Fruit fly (Drosophila melanogaster) whole organism, embryonic: ENCODE data around the gene RhoGAPp190.
A peak's percentile ranks its signal among the peaks of the same experiment; 100 is the strongest.

Source experiments
- Antp ChIP-seq: fragments of 200-800 bp; sonication (Bioruptor generic); optimal IDR thresholded peaks from 3 replicates; lab custom pipeline; 2016; ENCODE audit warnings: missing biosample characterization, missing genetic modification characterization
- Bgb ChIP-seq: fragments of 200-800 bp; sonication (Bioruptor generic); IDR thresholded peaks from 2 replicates; pipeline ENCODE4 v1.3.6; 2022; ENCODE audit warnings: missing biosample characterization, missing genetic modification characterization; ENCODE audit not compliant: partially characterized antibody
- CG10462 ChIP-seq: fragments of 200-800 bp; sonication (Bioruptor generic); optimal IDR thresholded peaks from 2 replicates; lab custom pipeline; 2016; ENCODE audit warnings: missing biosample characterization, missing genetic modification characterization
- CG10959 ChIP-seq: fragments of 200-800 bp; sonication (Bioruptor generic); IDR thresholded peaks from 2 replicates; pipeline ENCODE4 v1.3.6; 2022; ENCODE audit warnings: missing biosample characterization, missing genetic modification characterization
- CG11085 ChIP-seq: fragments of 200-800 bp; sonication (Bioruptor generic); IDR thresholded peaks from 2 replicates; pipeline ENCODE4 v1.3.6; 2022; ENCODE audit warnings: missing biosample characterization, missing genetic modification characterization
- CG11247 ChIP-seq: fragments of 200-800 bp; sonication (Bioruptor generic); IDR thresholded peaks from 2 replicates; pipeline ENCODE4 v1.3.6; 2022; ENCODE audit warnings: missing biosample characterization, missing genetic modification characterization
- CG11723 ChIP-seq: fragments of 200-800 bp; sonication (Bioruptor generic); optimal IDR thresholded peaks from 2 replicates; lab custom pipeline; 2017; ENCODE audit warnings: missing biosample characterization, mild to moderate bottlenecking, missing genetic modification characterization
- CG14014 ChIP-seq: fragments of 200-800 bp; sonication (Bioruptor generic); IDR thresholded peaks from 2 replicates; pipeline ENCODE4 v1.3.6; 2022; ENCODE audit warnings: missing biosample characterization, missing genetic modification characterization
- CG15601 ChIP-seq: fragments of 200-800 bp; sonication (Bioruptor generic); optimal IDR thresholded peaks from 3 replicates; lab custom pipeline; 2019; ENCODE audit warnings: missing biosample characterization, mild to moderate bottlenecking, missing genetic modification characterization, moderate library complexity
- CG1603 ChIP-seq: fragments of 200-800 bp; sonication (Bioruptor generic); optimal IDR thresholded peaks from 2 replicates; lab custom pipeline; 2019; ENCODE audit warnings: missing biosample characterization, mild to moderate bottlenecking, missing genetic modification characterization, moderate library complexity
- CG1647 ChIP-seq: fragments of 200-800 bp; sonication (Bioruptor generic); optimal IDR thresholded peaks from 3 replicates; lab custom pipeline; 2016; ENCODE audit warnings: missing biosample characterization, missing genetic modification characterization
- CG16813 ChIP-seq: fragments of 200-800 bp; sonication (Bioruptor generic); IDR thresholded peaks from 3 replicates; pipeline ENCODE4 v1.3.6; 2022; ENCODE audit warnings: missing biosample characterization, missing genetic modification characterization; ENCODE audit not compliant: partially characterized antibody
- CG18619 ChIP-seq: fragments of 200-800 bp; sonication (Bioruptor generic); optimal IDR thresholded peaks from 3 replicates; lab custom pipeline; 2017; ENCODE audit warnings: missing biosample characterization, mild to moderate bottlenecking, missing genetic modification characterization
- CG2678 ChIP-seq: fragments of 200-800 bp; sonication (Bioruptor generic); optimal IDR thresholded peaks from 3 replicates; lab custom pipeline; 2019; ENCODE audit warnings: missing biosample characterization, mild to moderate bottlenecking, missing genetic modification characterization, moderate library complexity
- CG32767 ChIP-seq: fragments of 200-800 bp; sonication (Bioruptor generic); IDR thresholded peaks from 2 replicates; pipeline ENCODE4 v1.3.6; 2022; ENCODE audit warnings: missing biosample characterization, missing genetic modification characterization
- CG33557 ChIP-seq: fragments of 200-800 bp; sonication (Bioruptor generic); optimal IDR thresholded peaks from 2 replicates; lab custom pipeline; 2019; ENCODE audit warnings: missing biosample characterization, mild to moderate bottlenecking, missing genetic modification characterization, moderate library complexity
- CG34376 ChIP-seq: fragments of 200-800 bp; sonication (Bioruptor generic); optimal IDR thresholded peaks from 2 replicates; lab custom pipeline; 2018; ENCODE audit warnings: missing biosample characterization, mild to moderate bottlenecking, missing genetic modification characterization
- CG6654 ChIP-seq: fragments of 200-800 bp; sonication (Bioruptor generic); optimal IDR thresholded peaks from 2 replicates; lab custom pipeline; 2017; ENCODE audit warnings: missing biosample characterization, mild to moderate bottlenecking, missing genetic modification characterization
- CG6683 ChIP-seq: fragments of 200-800 bp; sonication (Bioruptor generic); optimal IDR thresholded peaks from 2 replicates; lab custom pipeline; 2017; ENCODE audit warnings: missing biosample characterization, mild to moderate bottlenecking, missing genetic modification characterization, missing genetic modification reagents
- CG7357 ChIP-seq: fragments of 200-800 bp; sonication (Bioruptor generic); IDR thresholded peaks from 3 replicates; pipeline ENCODE4 v1.3.6; 2022; ENCODE audit warnings: missing biosample characterization, missing genetic modification characterization
- CG9437 ChIP-seq: fragments of 200-800 bp; sonication (Bioruptor generic); optimal IDR thresholded peaks from 2 replicates; lab custom pipeline; 2018; ENCODE audit warnings: missing biosample characterization, mild to moderate bottlenecking, missing genetic modification characterization
- Camta ChIP-seq: fragments of 200-800 bp; sonication (Bioruptor generic); optimal IDR thresholded peaks from 2 replicates; lab custom pipeline; 2016; ENCODE audit warnings: missing biosample characterization, missing genetic modification characterization
- Fer3 ChIP-seq: fragments of 200-800 bp; sonication (Bioruptor generic); optimal IDR thresholded peaks from 2 replicates; lab custom pipeline; 2018; ENCODE audit warnings: missing biosample characterization, mild to moderate bottlenecking, missing genetic modification characterization, moderate library complexity
- Hmx ChIP-seq: fragments of 200-800 bp; sonication (Bioruptor generic); optimal IDR thresholded peaks from 2 replicates; lab custom pipeline; 2016; ENCODE audit warnings: missing biosample characterization, missing genetic modification characterization
- Nf-YC ChIP-seq: fragments of 200-800 bp; optimal IDR thresholded peaks from 3 replicates; lab custom pipeline; 2019; ENCODE audit warnings: missing biosample characterization, mild to moderate bottlenecking, missing genetic modification characterization, moderate library complexity
- Oaz ChIP-seq: fragments of 200-800 bp; sonication (Bioruptor generic); IDR thresholded peaks from 2 replicates; pipeline ENCODE4 v1.3.6; 2022; ENCODE audit warnings: missing biosample characterization, missing genetic modification characterization
- Poxn ChIP-seq: fragments of 200-800 bp; sonication (Bioruptor generic); IDR thresholded peaks from 2 replicates; pipeline ENCODE4 v1.3.6; 2022; ENCODE audit warnings: missing biosample characterization, missing genetic modification characterization
- TFAM ChIP-seq: fragments of 200-800 bp; sonication (Bioruptor generic); optimal IDR thresholded peaks from 2 replicates; lab custom pipeline; 2017; ENCODE audit warnings: missing biosample characterization, missing genetic modification characterization, inconsistent platforms
- ara ChIP-seq: fragments of 200-800 bp; sonication (Bioruptor generic); IDR thresholded peaks from 2 replicates; pipeline ENCODE4 v1.3.6; 2022; ENCODE audit warnings: missing biosample characterization, missing genetic modification characterization
- bcd ChIP-seq: fragments of 200-800 bp; sonication (Bioruptor generic); optimal IDR thresholded peaks from 2 replicates; lab custom pipeline; 2017; ENCODE audit warnings: missing biosample characterization, mild to moderate bottlenecking, missing genetic modification characterization
- br ChIP-seq: fragments of >200 bp; optimal IDR thresholded peaks from 2 replicates; lab custom pipeline; 2017
- dati ChIP-seq: fragments of 200-800 bp; sonication (Bioruptor generic); IDR thresholded peaks from 2 replicates; pipeline ENCODE4 v1.3.6; 2022; ENCODE audit warnings: missing biosample characterization, missing genetic modification characterization
- dm ChIP-seq: fragments of 200-800 bp; sonication (Bioruptor generic); optimal IDR thresholded peaks from 3 replicates; lab custom pipeline; 2016; ENCODE audit warnings: missing biosample characterization, missing genetic modification characterization
- grau ChIP-seq: fragments of 200-800 bp; optimal IDR thresholded peaks from 3 replicates; lab custom pipeline; 2019; ENCODE audit warnings: missing biosample characterization, mild to moderate bottlenecking, missing genetic modification characterization, moderate library complexity
- grn ChIP-seq: fragments of 200-800 bp; sonication (Bioruptor generic); optimal IDR thresholded peaks from 3 replicates; lab custom pipeline; 2017; ENCODE audit warnings: missing biosample characterization, missing genetic modification characterization
- gt ChIP-seq: fragments of 200-800 bp; sonication (Bioruptor generic); IDR thresholded peaks from 2 replicates; pipeline ENCODE4 v1.3.6; 2022; ENCODE audit warnings: missing biosample characterization, missing genetic modification characterization
- knrl ChIP-seq: fragments of 200-800 bp; sonication (Bioruptor generic); IDR thresholded peaks from 3 replicates; pipeline ENCODE4 v1.3.6; 2022; ENCODE audit warnings: missing biosample characterization, missing genetic modification characterization; ENCODE audit not compliant: partially characterized antibody
- nom ChIP-seq: fragments of 200-800 bp; sonication (Bioruptor generic); optimal IDR thresholded peaks from 2 replicates; lab custom pipeline; 2017; ENCODE audit warnings: missing biosample characterization, missing genetic modification characterization, mild to moderate bottlenecking, moderate library complexity, missing genetic modification reagents
- onecut ChIP-seq: fragments of 200-800 bp; sonication (Bioruptor generic); IDR thresholded peaks from 2 replicates; pipeline ENCODE4 v1.3.6; 2022; ENCODE audit warnings: missing biosample characterization, missing genetic modification characterization
- pan ChIP-seq, 4 experiments: fragments of >200 bp in 3 of 4; fragments of 200-800 bp in 1 of 4; sonication (Bioruptor generic) in 1 of 4; optimal IDR thresholded peaks in 3 of 4; IDR thresholded peaks in 1 of 4; 2 replicates each; pipeline versions ENCODE4 v1.3.6 to Lab custom; 2017 to 2022; ENCODE audit warnings: missing biosample characterization in 2 of 4, missing genetic modification characterization in 2 of 4, mixed read lengths in 1 of 4
- pho ChIP-seq: fragments of 200-800 bp; sonication (Bioruptor generic); optimal IDR thresholded peaks from 2 replicates; lab custom pipeline; 2016; ENCODE audit warnings: missing biosample characterization, missing genetic modification characterization
- phol ChIP-seq: fragments of 200-800 bp; sonication (Bioruptor generic); optimal IDR thresholded peaks from 3 replicates; lab custom pipeline; 2018; ENCODE audit warnings: missing biosample characterization, mild to moderate bottlenecking, missing genetic modification characterization, moderate library complexity
- ro ChIP-seq: fragments of 200-800 bp; sonication (Bioruptor generic); IDR thresholded peaks from 2 replicates; pipeline ENCODE4 v1.3.6; 2022; ENCODE audit warnings: missing biosample characterization, missing genetic modification characterization
- salm ChIP-seq: fragments of 200-800 bp; sonication (Bioruptor generic); optimal IDR thresholded peaks from 2 replicates; lab custom pipeline; 2018; ENCODE audit warnings: missing biosample characterization, mild to moderate bottlenecking, missing genetic modification characterization
- shn ChIP-seq: fragments of 200-800 bp; sonication (Bioruptor generic); optimal IDR thresholded peaks from 3 replicates; lab custom pipeline; 2016; ENCODE audit warnings: missing biosample characterization, missing genetic modification characterization
- sna ChIP-seq: fragments of 200-800 bp; sonication (Bioruptor generic); IDR thresholded peaks from 2 replicates; pipeline ENCODE4 v1.3.6; 2022; ENCODE audit warnings: missing biosample characterization, missing genetic modification characterization; ENCODE audit not compliant: partially characterized antibody
- tgo ChIP-seq: fragments of 200-800 bp; sonication (Bioruptor generic); IDR thresholded peaks from 3 replicates; pipeline ENCODE4 v1.3.6; 2022; ENCODE audit warnings: missing biosample characterization, missing genetic modification characterization
- tin ChIP-seq: fragments of 200-800 bp; sonication (Bioruptor generic); optimal IDR thresholded peaks from 3 replicates; lab custom pipeline; 2016; ENCODE audit warnings: missing biosample characterization, missing genetic modification characterization
- tna ChIP-seq: fragments of 200-800 bp; sonication (Bioruptor generic); IDR thresholded peaks from 2 replicates; pipeline ENCODE4 v1.3.6; 2022; ENCODE audit warnings: missing biosample characterization, missing genetic modification characterization; ENCODE audit not compliant: partially characterized antibody

The RhoGAPp190 gene

DNA sequence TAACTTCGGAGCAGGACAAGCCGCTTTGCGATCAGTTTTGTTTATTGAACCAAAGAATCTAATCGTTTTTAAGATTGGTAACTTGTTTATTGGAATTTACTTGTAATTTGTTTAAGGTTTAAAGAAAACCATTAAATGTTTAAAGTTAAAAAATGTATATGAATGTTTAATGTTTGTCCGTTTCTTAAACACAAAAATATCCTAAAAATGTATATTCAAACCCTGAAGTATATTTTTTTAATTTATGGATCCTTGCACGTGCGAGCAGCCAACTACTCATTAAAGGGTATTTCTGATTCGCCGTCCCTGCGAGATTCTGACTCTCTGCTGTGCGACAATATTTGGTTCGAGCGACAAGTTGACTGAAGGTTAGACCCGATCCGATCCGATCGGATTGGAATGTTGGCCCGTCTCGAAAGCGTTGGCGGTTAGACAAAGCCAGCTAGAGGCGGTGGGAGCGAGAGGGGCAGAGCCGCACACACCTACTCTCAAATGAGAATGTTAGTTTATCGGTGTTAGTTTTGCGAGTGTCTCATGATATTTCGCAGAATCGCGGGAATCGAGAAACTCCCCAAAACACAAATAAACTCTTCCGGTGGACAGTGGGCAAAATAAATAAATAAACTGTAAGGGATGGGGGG, 46.6 kb upstream of the RhoGAPp190 start (continued):
- TF ChIP-seq dm (GFP tag; lab: Kevin White, UChicago) (peak; percentile 65), CG10462 (GFP tag; lab: Kevin White, UChicago) (peak; percentile 72), CG18619 (GFP tag; lab: Kevin White, UChicago) (peak; percentile 88), dati (GFP tag; lab: Robert Waterston, UW) (0 out of 2 replicates have a peak, but pooled peaks have one; percentile 24), shn (GFP tag; lab: Kevin White, UChicago) (peak; percentile 72), CG16813 (GFP tag; lab: Robert Waterston, UW) (no peak), sna (GFP tag; lab: Robert Waterston, UW) (no peak), Antp (peak; percentile 65), phol (tag; lab: Kevin White, UChicago) (peak; percentile 88), CG2678 (tag; lab: Kevin White, UChicago) (peak; percentile 95), CG15601 (peak; percentile 83), CG33557 (GFP tag; lab: Kevin White, UChicago) (peak; percentile 77), pan (optimal IDR thresholded peaks at IDR 0.05; lab: Kevin White, UChicago) (no peak), pan (GFP tag; optimal IDR thresholded peaks at IDR 0.05 in 1 of 2, IDR thresholded peaks at IDR 0.05 in 1 of 2) (peak in 1 of 2 experiments; percentile 70), grau (tag; lab: Kevin White, UChicago) (peak; percentile 91), ara (GFP tag; lab: Robert Waterston, UW) (no peak; the same call in 1 of the 2 replicates), CG7357 (peak; percentile 72), Poxn (peak; percentile 44; the same call in 1 of the 2 replicates), ro (GFP tag; lab: Robert Waterston, UW) (no peak), bcd (peak; percentile 89), CG34376 (peak; percentile 90), CG9437 (GFP tag; lab: Kevin White, UChicago) (peak; percentile 87), nom (GFP tag; lab: Kevin White, UChicago) (peak; percentile 71), onecut (GFP tag; lab: Robert Waterston, UW) (peak; percentile 61), CG1603 (tag; lab: Kevin White, UChicago) (peak; percentile 38), CG1647 (GFP tag; lab: Kevin White, UChicago) (peak; percentile 81), CG11085 (GFP tag; lab: Robert Waterston, UW) (no peak), CG11723 (peak; percentile 80), CG32767 (peak; percentile 71; the same call in 1 of the 2 replicates), pho (GFP tag; lab: Kevin White, UChicago) (peak; percentile 86), tna (GFP tag; lab: Robert Waterston, UW) (no peak), grn (peak; percentile 59), knrl (GFP tag; lab: Robert Waterston, UW) (no peak), Bgb (GFP tag; lab: Robert Waterston, UW) (no peak), Fer3 (tag; lab: Kevin White, UChicago) (peak; percentile 79), Oaz (GFP tag; lab: Robert Waterston, UW) (0 out of 2 replicates have a peak, but pooled peaks have one; percentile 39), tgo (peak; percentile 75), salm (tag; lab: Kevin White, UChicago) (peak; percentile 71), CG14014 (GFP tag; lab: Robert Waterston, UW) (peak; percentile 83), CG6654 (peak; percentile 54), Nf-YC (tag; lab: Kevin White, UChicago) (peak; percentile 83), TFAM (GFP tag; lab: Kevin White, UChicago) (peak; percentile 33), CG11247 (peak; percentile 58), br (lab: Kevin White, UChicago) (no peak), CG6683 (GFP tag; lab: Kevin White, UChicago) (peak; percentile 71), Hmx (GFP tag; lab: Kevin White, UChicago) (peak; percentile 61), gt (GFP tag; lab: Robert Waterston, UW) (0 out of 2 replicates have a peak, but pooled peaks have one; percentile 23), CG10959 (GFP tag; lab: Robert Waterston, UW) (peak; percentile 37), Camta (GFP tag; lab: Kevin White, UChicago) (peak; percentile 85), tin (GFP tag; lab: Kevin White, UChicago) (peak; percentile 78)
